Worm (Caenorhabditis elegans) whole organism, late embryonic: ENCODE measurements around the gene his-60.

Experiments
- C08G9.2 ChIP-seq: sonication (generic microtip); optimal IDR thresholded peaks from 2 replicates; lab custom pipeline; 2016; ENCODE audit warnings: mild to moderate bottlenecking, missing genetic modification characterization, moderate library complexity, missing compliant biosample characterization
- C38D4.7 ChIP-seq: fragments of 200-800 bp; sonication (Bioruptor generic); optimal IDR thresholded peaks from 2 replicates; lab custom pipeline; 2018; ENCODE audit warnings: mild to moderate bottlenecking, missing genetic modification characterization, moderate library complexity, missing compliant biosample characterization
- F13H6.1 ChIP-seq: sonication (generic microtip); optimal IDR thresholded peaks from 2 replicates; lab custom pipeline; 2016; ENCODE audit warnings: missing genetic modification characterization, missing compliant biosample characterization
- K02D7.2 ChIP-seq: sonication (generic microtip); optimal IDR thresholded peaks from 2 replicates; lab custom pipeline; 2017; ENCODE audit warnings: mild to moderate bottlenecking, missing genetic modification characterization, missing compliant biosample characterization
- K09A11.1 ChIP-seq: sonication (generic microtip); optimal IDR thresholded peaks from 2 replicates; lab custom pipeline; 2017; ENCODE audit warnings: antibody characterized with exemption, mild to moderate bottlenecking, missing genetic modification characterization, missing compliant biosample characterization; ENCODE audit not compliant: insufficient read depth
- ama-1 ChIP-seq: fragments of 150-350 bp; optimal IDR thresholded peaks from 2 replicates; lab custom pipeline; 2014
- ceh-14 ChIP-seq: sonication (generic microtip); optimal IDR thresholded peaks from 2 replicates; lab custom pipeline; 2016; ENCODE audit warnings: missing genotype, missing genetic modification characterization, missing compliant biosample characterization
- ceh-18 ChIP-seq: sonication (generic microtip); optimal IDR thresholded peaks from 2 replicates; lab custom pipeline; 2016; ENCODE audit warnings: missing genetic modification characterization, missing compliant biosample characterization
- ceh-19 ChIP-seq: fragments of 200-800 bp; sonication (Bioruptor generic); optimal IDR thresholded peaks from 2 replicates; lab custom pipeline; 2018; ENCODE audit warnings: mild to moderate bottlenecking, missing genetic modification characterization, missing compliant biosample characterization
- ceh-24 ChIP-seq: sonication (generic microtip); optimal IDR thresholded peaks from 2 replicates; lab custom pipeline; 2016; ENCODE audit warnings: mild to moderate bottlenecking, missing genetic modification characterization, missing compliant biosample characterization
- ceh-30 ChIP-seq: fragments of 150-350 bp; optimal IDR thresholded peaks from 2 replicates; lab custom pipeline; 2014; ENCODE audit warnings: missing biosample characterization, missing genetic modification characterization
- ceh-45 ChIP-seq: fragments of 200-800 bp; sonication (Bioruptor generic); IDR thresholded peaks from 2 replicates; pipeline ENCODE4 v1.3.6; 2022; ENCODE audit warnings: missing genetic modification reagents, missing genetic modification characterization, missing compliant biosample characterization
- ceh-6 ChIP-seq: fragments of 200-800 bp; sonication (Bioruptor generic); optimal IDR thresholded peaks from 2 replicates; lab custom pipeline; 2018; ENCODE audit warnings: mild to moderate bottlenecking, missing genetic modification characterization, missing compliant biosample characterization
- ceh-9 ChIP-seq: sonication (generic microtip); optimal IDR thresholded peaks from 2 replicates; lab custom pipeline; 2016; ENCODE audit warnings: mild to moderate bottlenecking, missing genetic modification characterization, inconsistent platforms, missing compliant biosample characterization
- che-1 ChIP-seq: sonication (generic microtip); optimal IDR thresholded peaks from 2 replicates; lab custom pipeline; 2016; ENCODE audit warnings: mild to moderate bottlenecking, missing genetic modification characterization, missing compliant biosample characterization
- dve-1 ChIP-seq: sonication (generic microtip); optimal IDR thresholded peaks from 2 replicates; lab custom pipeline; 2017; ENCODE audit warnings: antibody characterized with exemption, mild to moderate bottlenecking, missing genetic modification characterization, missing compliant biosample characterization
- elt-2 ChIP-seq: sonication (generic microtip); optimal IDR thresholded peaks from 2 replicates; lab custom pipeline; 2016; ENCODE audit warnings: missing genetic modification reagents, missing genetic modification characterization, missing compliant biosample characterization
- eyg-1 ChIP-seq: sonication (generic microtip); optimal IDR thresholded peaks from 2 replicates; lab custom pipeline; 2016; ENCODE audit warnings: missing genotype, missing genetic modification characterization, missing compliant biosample characterization
- gmeb-2 ChIP-seq: sonication (generic microtip); optimal IDR thresholded peaks from 2 replicates; lab custom pipeline; 2016; ENCODE audit warnings: missing genetic modification characterization, inconsistent platforms, missing compliant biosample characterization
- hlh-15 ChIP-seq: sonication (generic microtip); optimal IDR thresholded peaks from 2 replicates; lab custom pipeline; 2016; ENCODE audit warnings: missing genetic modification characterization, missing compliant biosample characterization
- hlh-6 ChIP-seq: sonication (generic microtip); optimal IDR thresholded peaks from 2 replicates; lab custom pipeline; 2016; ENCODE audit warnings: missing genotype, missing genetic modification characterization, missing compliant biosample characterization
- hlh-8 ChIP-seq: sonication (generic microtip); optimal IDR thresholded peaks from 2 replicates; lab custom pipeline; 2016; ENCODE audit warnings: missing genotype, missing genetic modification characterization, missing compliant biosample characterization
- lin-11 ChIP-seq: fragments of 200-800 bp; sonication (Bioruptor generic); optimal IDR thresholded peaks from 2 replicates; lab custom pipeline; 2018; ENCODE audit warnings: mild to moderate bottlenecking, missing genetic modification characterization, missing compliant biosample characterization
- madf-2 ChIP-seq: sonication (generic microtip); optimal IDR thresholded peaks from 2 replicates; lab custom pipeline; 2017; ENCODE audit warnings: missing genetic modification characterization, missing compliant biosample characterization
- nhr-11 ChIP-seq: fragments of 150-350 bp; optimal IDR thresholded peaks from 2 replicates; lab custom pipeline; 2014; ENCODE audit warnings: missing biosample characterization, missing genetic modification characterization
- nhr-232 ChIP-seq: sonication (generic microtip); optimal IDR thresholded peaks from 2 replicates; lab custom pipeline; 2016; ENCODE audit warnings: missing genetic modification characterization, missing compliant biosample characterization
- odd-2 ChIP-seq: sonication (generic microtip); optimal IDR thresholded peaks from 2 replicates; lab custom pipeline; 2017; ENCODE audit warnings: antibody characterized with exemption, mild to moderate bottlenecking, missing genetic modification characterization, missing compliant biosample characterization
- pat-9 ChIP-seq: fragments of 200-800 bp; sonication (Bioruptor generic); optimal IDR thresholded peaks from 2 replicates; lab custom pipeline; 2018; ENCODE audit warnings: mild to moderate bottlenecking, missing genetic modification characterization, moderate library complexity, missing compliant biosample characterization
- pax-1 ChIP-seq: fragments of 150-350 bp; optimal IDR thresholded peaks from 2 replicates; lab custom pipeline; 2014; ENCODE audit warnings: missing biosample characterization, missing genetic modification characterization
- pha-2 ChIP-seq: sonication (generic microtip); optimal IDR thresholded peaks from 2 replicates; lab custom pipeline; 2017; ENCODE audit warnings: mild to moderate bottlenecking, missing genetic modification characterization, missing compliant biosample characterization
- pqm-1 ChIP-seq: sonication (generic microtip); optimal IDR thresholded peaks from 2 replicates; lab custom pipeline; 2016; ENCODE audit warnings: missing genetic modification characterization, missing compliant biosample characterization
- pros-1 ChIP-seq: fragments of 150-350 bp; optimal IDR thresholded peaks from 2 replicates; lab custom pipeline; 2014; ENCODE audit warnings: missing biosample characterization, missing genetic modification reagents, missing genetic modification characterization
- sox-2 ChIP-seq: fragments of 200-800 bp; sonication (Bioruptor generic); IDR thresholded peaks from 2 replicates; pipeline ENCODE4 v1.3.6; 2022; ENCODE audit warnings: missing genetic modification reagents, missing genetic modification characterization, missing compliant biosample characterization
- syd-9 ChIP-seq: sonication (generic microtip); optimal IDR thresholded peaks from 2 replicates; lab custom pipeline; 2016; ENCODE audit warnings: mild to moderate bottlenecking, missing genetic modification characterization, moderate library complexity, missing compliant biosample characterization
- unc-3 ChIP-seq, 2 experiments: fragments of 200-800 bp in 1 of 2; sonication (Bioruptor generic) in 1 of 2; sonication (generic microtip) in 1 of 2; conservative IDR thresholded peaks in 1 of 2; optimal IDR thresholded peaks in 1 of 2; 2 replicates each; pipeline versions ENCODE4 v1.3.6 to Lab custom; 2016 to 2022; ENCODE audit warnings: missing compliant biosample characterization in 2 of 2, missing genetic modification characterization in 2 of 2, missing genetic modification reagents in 1 of 2
- unc-42 ChIP-seq: sonication (generic microtip); optimal IDR thresholded peaks from 2 replicates; lab custom pipeline; 2016; ENCODE audit warnings: missing genotype, missing genetic modification characterization, missing compliant biosample characterization
- unc-86 ChIP-seq: sonication (generic microtip); optimal IDR thresholded peaks from 2 replicates; lab custom pipeline; 2016; ENCODE audit warnings: missing genetic modification characterization, missing compliant biosample characterization
- zip-5 ChIP-seq: sonication (generic microtip); optimal IDR thresholded peaks from 2 replicates; lab custom pipeline; 2016; ENCODE audit warnings: missing genetic modification characterization, missing compliant biosample characterization
- ztf-16 ChIP-seq: sonication (generic microtip); optimal IDR thresholded peaks from 2 replicates; lab custom pipeline; 2017; ENCODE audit warnings: missing genetic modification characterization, missing compliant biosample characterization

his-60 gene

ce11 chrIV:7500924-7501323 lies 13.1 kb upstream of the his-60 start:
- TF ChIP-seq odd-2 (tag; lab: Kevin White, UChicago) (no peak), K09A11.1 (no peak), unc-3 (GFP tag; conservative IDR thresholded peaks at IDR 0.05; lab: Robert Waterston, UW) (no peak), unc-3 (tag; optimal IDR thresholded peaks at IDR 0.05; lab: Kevin White, UChicago) (no peak), syd-9 (tag; lab: Kevin White, UChicago) (no peak), ztf-16 (no peak), ceh-30 (tag; lab: Kevin White, UChicago) (no peak), sox-2 (GFP tag; lab: Robert Waterston, UW) (no peak), pqm-1 (no peak), gmeb-2 (tag; lab: Kevin White, UChicago) (no peak), unc-42 (tag; lab: Kevin White, UChicago) (no peak), nhr-11 (tag; lab: Kevin White, UChicago) (no peak), nhr-232 (tag; lab: Kevin White, UChicago) (no peak), unc-86 (no peak)

- no peak for TF ChIP-seq C38D4.7 (GFP tag; lab: Kevin White, UChicago)
- TF ChIP-seq C08G9.2 (tag; lab: Kevin White, UChicago) = no peak
- TF ChIP-seq che-1 (tag; lab: Kevin White, UChicago) = no peak
- TF ChIP-seq ceh-18 (tag; lab: Kevin White, UChicago) = no peak
- no peak for TF ChIP-seq pha-2 (tag; lab: Kevin White, UChicago)
- no peak for TF ChIP-seq zip-5 (tag; lab: Kevin White, UChicago)
- TF ChIP-seq pros-1 (tag; lab: Kevin White, UChicago) = no peak
- no peak for TF ChIP-seq hlh-15 (tag; lab: Kevin White, UChicago)
- no peak for TF ChIP-seq pat-9 (tag; lab: Kevin White, UChicago)
- no peak for TF ChIP-seq K09A11.1
- no peak for TF ChIP-seq lin-11 (tag; lab: Kevin White, UChicago)
- no peak for TF ChIP-seq ztf-16
- no peak for TF ChIP-seq ceh-9 (tag; lab: Kevin White, UChicago)
- TF ChIP-seq ceh-6 = no peak
- no peak for TF ChIP-seq madf-2 (tag; lab: Kevin White, UChicago)
- TF ChIP-seq ceh-45 (GFP tag; lab: Robert Waterston, UW) = no peak
- TF ChIP-seq F13H6.1 (tag; lab: Kevin White, UChicago) = no peak
- no peak for TF ChIP-seq ceh-19 (GFP tag; lab: Kevin White, UChicago)
- no peak for TF ChIP-seq ceh-24 (tag; lab: Kevin White, UChicago)
- no peak for TF ChIP-seq K02D7.2
These were observed 11.5 kb upstream of the his-60 start for ce11 chrIV:7499302-7499701.

ce11 chrIV:7497750-7498149 lies 10.0 kb upstream of the his-60 start, which contains the start of gene egas-4:
Gene egas-4 (minus strand): TSS chrIV:7497850.
- TF ChIP-seq pax-1 (tag; lab: Kevin White, UChicago) (no peak), dve-1 (tag; lab: Kevin White, UChicago) (no peak), ama-1 (lab: Kevin White, UChicago) (no peak), eyg-1 (no peak), hlh-8 (tag; lab: Kevin White, UChicago) (no peak), sox-2 (GFP tag; lab: Robert Waterston, UW) (no peak), gmeb-2 (tag; lab: Kevin White, UChicago) (no peak), syd-9 (tag; lab: Kevin White, UChicago) (no peak), hlh-6 (tag; lab: Kevin White, UChicago) (no peak), C38D4.7 (GFP tag; lab: Kevin White, UChicago) (no peak), elt-2 (tag; lab: Kevin White, UChicago) (no peak), ceh-14 (tag; lab: Kevin White, UChicago) (no peak), pros-1 (tag; lab: Kevin White, UChicago) (no peak)
- TF ChIP-seq, all 69 proteins: peak for 0
